Fruit fly (Drosophila melanogaster) whole organism, prepupa: Measurements from ENCODE around the gene uif.

Experiments used
- Blimp-1 ChIP-seq: fragments of 200-800 bp; sonication (Bioruptor generic); optimal IDR thresholded peaks from 3 replicates; lab custom pipeline; 2017; ENCODE audit warnings: missing biosample characterization, missing genetic modification characterization, mild to moderate bottlenecking, moderate library complexity, missing genetic modification reagents
- CG10631 ChIP-seq: fragments of 200-800 bp; sonication (Bioruptor generic); optimal IDR thresholded peaks from 2 replicates; lab custom pipeline; 2016; ENCODE audit warnings: missing biosample characterization, missing genetic modification characterization
- CG10669 ChIP-seq: fragments of 200-800 bp; sonication (Bioruptor generic); optimal IDR thresholded peaks from 3 replicates; lab custom pipeline; 2018; ENCODE audit warnings: missing biosample characterization, mild to moderate bottlenecking, missing genetic modification characterization, moderate library complexity
- CG11294 ChIP-seq: fragments of 200-800 bp; sonication (Bioruptor generic); IDR thresholded peaks from 2 replicates; pipeline ENCODE4 v1.3.6; 2022; ENCODE audit warnings: missing biosample characterization, missing genetic modification characterization
- CG11902 ChIP-seq: fragments of 200-800 bp; sonication (Bioruptor generic); optimal IDR thresholded peaks from 3 replicates; lab custom pipeline; 2016; ENCODE audit warnings: missing biosample characterization, missing genetic modification characterization
- CG15336 ChIP-seq: fragments of 200-800 bp; sonication (Bioruptor generic); IDR thresholded peaks from 2 replicates; pipeline ENCODE4 v1.3.6; 2022; ENCODE audit warnings: missing biosample characterization, missing genetic modification characterization
- CG16779 ChIP-seq: fragments of 200-800 bp; sonication (Bioruptor generic); optimal IDR thresholded peaks from 3 replicates; lab custom pipeline; 2017; ENCODE audit warnings: missing biosample characterization, mild to moderate bottlenecking, missing genetic modification characterization
- CG32006 ChIP-seq: fragments of 200-800 bp; sonication (Bioruptor generic); optimal IDR thresholded peaks from 3 replicates; lab custom pipeline; 2017; ENCODE audit warnings: missing biosample characterization, mild to moderate bottlenecking, missing genetic modification characterization
- CG34406 ChIP-seq: fragments of 200-800 bp; sonication (Bioruptor generic); optimal IDR thresholded peaks from 3 replicates; lab custom pipeline; 2016; ENCODE audit warnings: missing biosample characterization, missing genetic modification characterization
- CG3919 ChIP-seq: fragments of 200-800 bp; sonication (Bioruptor generic); optimal IDR thresholded peaks from 3 replicates; lab custom pipeline; 2016; ENCODE audit warnings: missing biosample characterization, missing genetic modification characterization
- CG4318 ChIP-seq: fragments of 200-800 bp; sonication (Bioruptor generic); optimal IDR thresholded peaks from 3 replicates; lab custom pipeline; 2017; ENCODE audit warnings: missing biosample characterization, mild to moderate bottlenecking, missing genetic modification characterization
- CG6163 ChIP-seq: fragments of 200-800 bp; sonication (Bioruptor generic); IDR thresholded peaks from 3 replicates; pipeline ENCODE4 v1.3.6; 2022; ENCODE audit warnings: missing biosample characterization, missing genetic modification characterization
- CG6276 ChIP-seq: fragments of 200-800 bp; sonication (Bioruptor generic); optimal IDR thresholded peaks from 2 replicates; lab custom pipeline; 2017; ENCODE audit warnings: missing biosample characterization, mild to moderate bottlenecking, missing genetic modification characterization
- CG6792 ChIP-seq: fragments of 200-800 bp; sonication (Bioruptor generic); optimal IDR thresholded peaks from 3 replicates; lab custom pipeline; 2016; ENCODE audit warnings: missing biosample characterization, missing genetic modification characterization
- CG6808 ChIP-seq: fragments of 200-800 bp; sonication (Bioruptor generic); optimal IDR thresholded peaks from 3 replicates; lab custom pipeline; 2017; ENCODE audit warnings: missing biosample characterization, missing genetic modification characterization, mild to moderate bottlenecking, moderate library complexity, missing genetic modification reagents
- CG6854 ChIP-seq: fragments of 200-800 bp; sonication (Bioruptor generic); optimal IDR thresholded peaks from 2 replicates; lab custom pipeline; 2017; ENCODE audit warnings: missing biosample characterization, mild to moderate bottlenecking, missing genetic modification characterization
- CG7368 ChIP-seq: fragments of 200-800 bp; sonication (Bioruptor generic); optimal IDR thresholded peaks from 3 replicates; lab custom pipeline; 2016; ENCODE audit warnings: missing biosample characterization, missing genetic modification characterization
- CG8119 ChIP-seq: fragments of 200-800 bp; sonication (Bioruptor generic); IDR thresholded peaks from 3 replicates; pipeline ENCODE4 v1.3.6; 2022; ENCODE audit warnings: missing biosample characterization, missing genetic modification characterization
- CG8319 ChIP-seq: fragments of 200-800 bp; sonication (Bioruptor generic); optimal IDR thresholded peaks from 3 replicates; lab custom pipeline; 2016; ENCODE audit warnings: missing biosample characterization, missing genetic modification characterization
- Eip78C ChIP-seq: fragments of 200-800 bp; sonication (Bioruptor generic); peaks from one replicate; lab custom pipeline; 2016; ENCODE audit warnings: missing biosample characterization, missing genetic modification characterization
- Eip93F ChIP-seq: fragments of 200-800 bp; sonication (Bioruptor generic); optimal IDR thresholded peaks from 2 replicates; lab custom pipeline; 2016; ENCODE audit warnings: missing biosample characterization, mild to moderate bottlenecking, missing genetic modification characterization
- Ets21C ChIP-seq: fragments of 200-800 bp; sonication (Bioruptor generic); optimal IDR thresholded peaks from 3 replicates; lab custom pipeline; 2016; ENCODE audit warnings: missing biosample characterization, missing genetic modification characterization
- Ets96B ChIP-seq: fragments of 200-800 bp; optimal IDR thresholded peaks from 2 replicates; lab custom pipeline; 2019; ENCODE audit warnings: missing biosample characterization, mild to moderate bottlenecking, missing genetic modification characterization, moderate library complexity
- Gug ChIP-seq: fragments of 200-800 bp; sonication (Bioruptor generic); IDR thresholded peaks from 2 replicates; pipeline ENCODE4 v1.3.6; 2022; ENCODE audit warnings: missing biosample characterization, missing genetic modification characterization
- Hr39 ChIP-seq: fragments of 200-800 bp; sonication (Bioruptor generic); optimal IDR thresholded peaks from 2 replicates; lab custom pipeline; 2016; ENCODE audit warnings: missing biosample characterization, missing genetic modification characterization
- Hr4 ChIP-seq: fragments of 200-800 bp; sonication (Bioruptor generic); optimal IDR thresholded peaks from 3 replicates; lab custom pipeline; 2016; ENCODE audit warnings: missing biosample characterization, missing genetic modification characterization
- Lpt ChIP-seq: fragments of 200-800 bp; sonication (Bioruptor generic); optimal IDR thresholded peaks from 3 replicates; lab custom pipeline; 2016; ENCODE audit warnings: missing biosample characterization, missing genetic modification characterization
- Met ChIP-seq: fragments of 200-800 bp; sonication (Bioruptor generic); optimal IDR thresholded peaks from 3 replicates; lab custom pipeline; 2016; ENCODE audit warnings: missing biosample characterization, missing genetic modification characterization
- OdsH ChIP-seq: fragments of 200-800 bp; sonication (Bioruptor generic); optimal IDR thresholded peaks from 3 replicates; lab custom pipeline; 2016; ENCODE audit warnings: missing biosample characterization, missing genetic modification characterization
- Sox15 ChIP-seq: fragments of 200-800 bp; sonication (Bioruptor generic); optimal IDR thresholded peaks from 3 replicates; lab custom pipeline; 2016; ENCODE audit warnings: missing biosample characterization, missing genetic modification characterization
- achi ChIP-seq: fragments of 200-800 bp; sonication (Bioruptor generic); optimal IDR thresholded peaks from 3 replicates; lab custom pipeline; 2016; ENCODE audit warnings: missing biosample characterization, missing genetic modification characterization
- acj6 ChIP-seq: fragments of 200-800 bp; sonication (Bioruptor generic); optimal IDR thresholded peaks from 3 replicates; lab custom pipeline; 2016; ENCODE audit warnings: missing biosample characterization, missing genetic modification characterization
- cyc ChIP-seq: fragments of 200-800 bp; sonication (Bioruptor generic); optimal IDR thresholded peaks from 3 replicates; lab custom pipeline; 2016; ENCODE audit warnings: missing biosample characterization, missing genetic modification characterization
- dac ChIP-seq: fragments of 200-800 bp; sonication (Bioruptor generic); optimal IDR thresholded peaks from 2 replicates; lab custom pipeline; 2017; ENCODE audit warnings: missing biosample characterization, mild to moderate bottlenecking, missing genetic modification characterization
- dsx ChIP-seq: fragments of 200-800 bp; optimal IDR thresholded peaks from 3 replicates; lab custom pipeline; 2019; ENCODE audit warnings: missing biosample characterization, mild to moderate bottlenecking, missing genetic modification characterization, moderate library complexity; ENCODE audit not compliant: poor library complexity, severe bottlenecking
- eg ChIP-seq: fragments of 200-800 bp; sonication (Bioruptor generic); IDR thresholded peaks from 3 replicates; pipeline ENCODE4 v1.3.6; 2022; ENCODE audit warnings: missing biosample characterization, missing genetic modification characterization
- fd85E ChIP-seq: fragments of 200-800 bp; sonication (Bioruptor generic); optimal IDR thresholded peaks from 3 replicates; lab custom pipeline; 2016; ENCODE audit warnings: missing biosample characterization, missing genetic modification characterization
- fkh ChIP-seq: fragments of 200-800 bp; sonication (Bioruptor generic); optimal IDR thresholded peaks from 3 replicates; lab custom pipeline; 2017; ENCODE audit warnings: missing biosample characterization, mild to moderate bottlenecking, missing genetic modification characterization, moderate library complexity
- lz ChIP-seq: fragments of 200-800 bp; sonication (Bioruptor generic); optimal IDR thresholded peaks from 3 replicates; lab custom pipeline; 2016; ENCODE audit warnings: missing biosample characterization, missing genetic modification characterization
- pdm3 ChIP-seq: fragments of 200-800 bp; sonication (Bioruptor generic); optimal IDR thresholded peaks from 3 replicates; lab custom pipeline; 2016; ENCODE audit warnings: missing biosample characterization, missing genetic modification characterization
- salr ChIP-seq, 2 experiments: fragments of 200-800 bp; sonication (Bioruptor generic); optimal IDR thresholded peaks; 3 replicates each; lab custom pipeline; 2016 to 2018; ENCODE audit warnings: missing biosample characterization in 2 of 2, missing genetic modification characterization in 2 of 2, mild to moderate bottlenecking in 1 of 2
- spab ChIP-seq: fragments of 200-800 bp; sonication (Bioruptor generic); optimal IDR thresholded peaks from 2 replicates; lab custom pipeline; 2017; ENCODE audit warnings: missing biosample characterization, mild to moderate bottlenecking, missing genetic modification characterization, missing genetic modification reagents
- ss ChIP-seq, 2 experiments: fragments of 200-800 bp; sonication (Bioruptor generic); optimal IDR thresholded peaks; 2 replicates in 1 of 2; 3 replicates in 1 of 2; lab custom pipeline; 2017 to 2018; ENCODE audit warnings: mild to moderate bottlenecking in 2 of 2, missing biosample characterization in 2 of 2, missing genetic modification characterization in 2 of 2, moderate library complexity in 1 of 2
- svp ChIP-seq: fragments of 200-800 bp; sonication (Bioruptor generic); peaks from one replicate; lab custom pipeline; 2016; ENCODE audit warnings: missing biosample characterization, missing genetic modification characterization
- vri ChIP-seq: fragments of 200-800 bp; sonication (Bioruptor generic); optimal IDR thresholded peaks from 3 replicates; lab custom pipeline; 2016; ENCODE audit warnings: missing biosample characterization, mild to moderate bottlenecking, missing genetic modification characterization

uif gene

DNA sequence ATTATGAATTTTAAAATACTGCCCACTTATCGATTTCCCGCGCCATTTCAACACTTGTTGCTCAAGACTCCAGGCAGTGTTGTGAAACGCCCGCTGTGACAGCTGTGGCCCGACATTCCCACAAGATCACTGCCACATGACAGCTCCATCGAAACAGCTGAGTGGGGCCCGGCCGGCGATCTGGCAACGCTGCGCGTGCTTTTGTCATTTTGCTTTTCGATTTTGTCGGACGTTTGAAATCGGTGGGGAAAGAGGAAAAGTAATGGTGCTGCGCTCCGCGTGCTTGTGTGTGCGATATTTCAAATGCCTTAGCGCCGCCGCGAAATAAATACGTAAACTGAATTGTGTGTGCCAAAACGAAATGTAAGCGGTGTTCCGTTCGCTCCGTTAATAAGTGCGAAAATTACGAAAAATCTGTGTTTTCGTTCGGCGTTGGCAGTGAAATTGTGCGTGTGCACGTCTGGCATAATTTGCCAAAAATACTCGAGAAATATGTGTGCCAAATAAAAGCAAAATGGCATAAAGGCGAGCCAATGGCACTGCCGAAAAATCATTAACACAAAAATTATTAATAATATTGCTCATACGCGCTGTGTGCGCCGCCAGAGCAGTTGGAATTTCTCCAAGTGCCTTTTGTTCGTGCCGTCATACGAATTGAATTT is 32.1 kb upstream of the uif start (continued):
- peak; percentile 67 for TF ChIP-seq CG6276 (GFP tag; lab: Kevin White, UChicago)
- TF ChIP-seq svp, result peak; percentile 30
- no peak for TF ChIP-seq CG34406 (GFP tag; lab: Kevin White, UChicago)
- peak in 1 of 2 experiments; percentile 38 for TF ChIP-seq ss (GFP tag; optimal IDR thresholded peaks at IDR 0.05; lab: Kevin White, UChicago)
- peak; percentile 20 for TF ChIP-seq dac (GFP tag; lab: Kevin White, UChicago)
- peak; percentile 62 for TF ChIP-seq eg
- peak; percentile 73 for TF ChIP-seq CG6163 (GFP tag; lab: Robert Waterston, UW)
- TF ChIP-seq Blimp-1 (GFP tag; lab: Kevin White, UChicago), result peak; percentile 20
- no peak for TF ChIP-seq Eip93F
- peak; percentile 31 for TF ChIP-seq Hr39 (GFP tag; lab: Kevin White, UChicago)
- no peak for TF ChIP-seq cyc
- TF ChIP-seq CG3919 (GFP tag; lab: Kevin White, UChicago), result peak; percentile 38
- TF ChIP-seq CG4318 (GFP tag; lab: Kevin White, UChicago), result peak; percentile 50
- no peak for TF ChIP-seq Ets21C (GFP tag; lab: Kevin White, UChicago)
- TF ChIP-seq OdsH (GFP tag; lab: Kevin White, UChicago), result peak; percentile 30
- TF ChIP-seq CG16779 (tag; lab: Kevin White, UChicago), result peak; percentile 25
- TF ChIP-seq CG7368 (GFP tag; lab: Kevin White, UChicago), result no peak
- TF ChIP-seq pdm3 (GFP tag; lab: Kevin White, UChicago), result peak; percentile 50
- peak; percentile 21 for TF ChIP-seq lz (GFP tag; lab: Kevin White, UChicago)
- no peak for TF ChIP-seq CG8319 (GFP tag; lab: Kevin White, UChicago)
- TF ChIP-seq fkh (GFP tag; lab: Kevin White, UChicago), result no peak

DNA sequence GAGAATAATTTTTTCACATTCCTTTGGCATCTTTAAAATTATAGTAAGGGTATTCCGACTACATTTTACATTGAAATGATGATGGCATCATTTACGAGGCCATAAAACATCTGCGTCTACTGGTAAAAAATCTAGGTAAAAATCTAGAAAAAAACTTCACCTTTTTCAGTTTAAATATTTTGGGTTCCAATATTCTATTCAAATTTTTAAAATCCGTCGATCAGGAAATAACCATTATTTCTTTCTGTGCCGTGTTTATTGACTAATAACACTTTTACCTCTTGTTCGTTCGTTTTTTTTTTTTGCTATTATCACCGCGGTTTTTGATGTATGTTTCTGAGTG is 29.2 kb upstream of the uif start:
- TF ChIP-seq Eip93F (peak; percentile 67), dsx (peak; percentile 24), CG16779 (tag; lab: Kevin White, UChicago) (no peak), CG10631 (GFP tag; lab: Kevin White, UChicago) (peak; percentile 23), CG11902 (GFP tag; lab: Kevin White, UChicago) (no peak), CG6276 (GFP tag; lab: Kevin White, UChicago) (peak; percentile 57), CG11294 (GFP tag; lab: Robert Waterston, UW) (peak; percentile 62; the same call in 1 of the 2 replicates), Lpt (GFP tag; lab: Kevin White, UChicago) (peak; percentile 36), CG15336 (GFP tag; lab: Robert Waterston, UW) (peak; percentile 81), CG32006 (GFP tag; lab: Kevin White, UChicago) (peak; percentile 75), CG3919 (GFP tag; lab: Kevin White, UChicago) (peak; percentile 45), spab (GFP tag; lab: Kevin White, UChicago) (peak; percentile 20), vri (GFP tag; lab: Kevin White, UChicago) (peak; percentile 82), Sox15 (GFP tag; lab: Kevin White, UChicago) (peak; percentile 48), acj6 (peak; percentile 55), Hr4 (GFP tag; lab: Kevin White, UChicago) (peak; percentile 74), fd85E (GFP tag; lab: Kevin White, UChicago) (no peak), Eip78C (peak; percentile 75), salr (GFP tag; optimal IDR thresholded peaks at IDR 0.05; lab: Kevin White, UChicago) (peak in 1 of 2 experiments; percentile 64), CG34406 (GFP tag; lab: Kevin White, UChicago) (peak; percentile 50), eg (peak; percentile 83), CG8319 (GFP tag; lab: Kevin White, UChicago) (peak; percentile 50), pdm3 (GFP tag; lab: Kevin White, UChicago) (peak; percentile 79), Ets21C (GFP tag; lab: Kevin White, UChicago) (peak; percentile 81), achi (peak; percentile 64), ss (GFP tag; optimal IDR thresholded peaks at IDR 0.05; lab: Kevin White, UChicago) (no peak), Hr39 (GFP tag; lab: Kevin White, UChicago) (peak; percentile 83), CG6163 (GFP tag; lab: Robert Waterston, UW) (peak; percentile 52; the same call in 1 of the 3 replicates), Met (GFP tag; lab: Kevin White, UChicago) (peak; percentile 77), CG6854 (GFP tag; lab: Kevin White, UChicago) (no peak), cyc (peak; percentile 64), CG10669 (peak; percentile 28), CG7368 (GFP tag; lab: Kevin White, UChicago) (peak; percentile 49), CG8119 (peak; percentile 75; the same call in 2 of the 3 replicates), Ets96B (no peak), dac (GFP tag; lab: Kevin White, UChicago) (peak; percentile 26), CG6792 (peak; percentile 48), CG6808 (peak; percentile 27), Gug (GFP tag; lab: Robert Waterston, UW) (0 out of 2 replicates have a peak, but pooled peaks have one; percentile 55), lz (GFP tag; lab: Kevin White, UChicago) (peak; percentile 86), Blimp-1 (GFP tag; lab: Kevin White, UChicago) (peak; percentile 34)
